Worm (Caenorhabditis elegans): ENCODE data around the gene pck-1.
"Not testable (repeated sequence)": the region's sequence is repeated elsewhere in the genome, so short reads cannot be mapped to it uniquely, and the experiment has no call there.

DNA sequence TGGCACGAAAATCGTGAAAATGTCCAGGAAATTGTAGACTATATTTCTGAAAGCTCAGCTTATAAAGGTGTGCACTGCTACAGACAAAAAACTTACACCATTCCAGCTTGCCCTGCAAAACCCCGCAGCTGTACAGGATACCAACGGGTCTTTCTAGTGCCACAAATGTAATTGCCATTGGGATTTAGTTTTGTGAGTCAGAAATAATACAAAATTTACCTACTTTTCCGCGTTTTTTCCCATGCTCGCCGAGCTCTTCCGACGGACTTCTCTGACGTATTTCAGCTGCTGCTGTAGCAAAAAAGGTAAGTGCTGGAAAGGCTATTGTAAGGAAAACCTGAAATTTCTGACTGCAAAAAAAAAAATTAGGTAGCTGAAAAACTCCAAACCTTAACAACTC lies 31.0 kb upstream of the pck-1 start, which contains the start of gene C29F9.8:
- TF ChIP-seq him-1, dao-5 (tag; optimal IDR thresholded peaks at IDR 0.05): not testable (repeated sequence)

All from whole organism, L4/young adult.